Worm (Caenorhabditis elegans) whole organism, late embryonic: Measurements from ENCODE around the gene F09F9.1.
A peak's percentile ranks its signal among the peaks of the same experiment; 100 is the strongest.

Experiments
- C08G9.2 ChIP-seq: sonication (generic microtip); optimal IDR thresholded peaks from 2 replicates; lab custom pipeline; 2016; ENCODE audit warnings: mild to moderate bottlenecking, missing genetic modification characterization, moderate library complexity, missing compliant biosample characterization
- C38D4.7 ChIP-seq: fragments of 200-800 bp; sonication (Bioruptor generic); optimal IDR thresholded peaks from 2 replicates; lab custom pipeline; 2018; ENCODE audit warnings: mild to moderate bottlenecking, missing genetic modification characterization, moderate library complexity, missing compliant biosample characterization
- Y22D7AL.16 ChIP-seq: sonication (generic microtip); optimal IDR thresholded peaks from 2 replicates; lab custom pipeline; 2016; ENCODE audit warnings: missing genetic modification characterization, missing compliant biosample characterization
- ahr-1 ChIP-seq: sonication (generic microtip); optimal IDR thresholded peaks from 2 replicates; lab custom pipeline; 2016; ENCODE audit warnings: missing genetic modification characterization, missing compliant biosample characterization
- ceh-18 ChIP-seq: sonication (generic microtip); optimal IDR thresholded peaks from 2 replicates; lab custom pipeline; 2016; ENCODE audit warnings: missing genetic modification characterization, missing compliant biosample characterization
- ceh-19 ChIP-seq: fragments of 200-800 bp; sonication (Bioruptor generic); optimal IDR thresholded peaks from 2 replicates; lab custom pipeline; 2018; ENCODE audit warnings: mild to moderate bottlenecking, missing genetic modification characterization, missing compliant biosample characterization
- ceh-22 ChIP-seq: sonication (generic microtip); optimal IDR thresholded peaks from 2 replicates; lab custom pipeline; 2017; ENCODE audit warnings: missing biosample characterization, missing genetic modification characterization
- ceh-31 ChIP-seq: sonication (generic microtip); optimal IDR thresholded peaks from 2 replicates; lab custom pipeline; 2016; ENCODE audit warnings: missing genetic modification characterization, missing compliant biosample characterization
- ceh-45 ChIP-seq: fragments of 200-800 bp; sonication (Bioruptor generic); IDR thresholded peaks from 2 replicates; pipeline ENCODE4 v1.3.6; 2022; ENCODE audit warnings: missing genetic modification reagents, missing genetic modification characterization, missing compliant biosample characterization
- ceh-6 ChIP-seq: fragments of 200-800 bp; sonication (Bioruptor generic); optimal IDR thresholded peaks from 2 replicates; lab custom pipeline; 2018; ENCODE audit warnings: mild to moderate bottlenecking, missing genetic modification characterization, missing compliant biosample characterization
- dve-1 ChIP-seq: sonication (generic microtip); optimal IDR thresholded peaks from 2 replicates; lab custom pipeline; 2017; ENCODE audit warnings: antibody characterized with exemption, mild to moderate bottlenecking, missing genetic modification characterization, missing compliant biosample characterization
- elt-2 ChIP-seq: sonication (generic microtip); optimal IDR thresholded peaks from 2 replicates; lab custom pipeline; 2016; ENCODE audit warnings: missing genetic modification reagents, missing genetic modification characterization, missing compliant biosample characterization
- elt-4 ChIP-seq: sonication (generic microtip); optimal IDR thresholded peaks from 2 replicates; lab custom pipeline; 2016; ENCODE audit warnings: missing genetic modification characterization, missing compliant biosample characterization
- fax-1 ChIP-seq: sonication (generic microtip); optimal IDR thresholded peaks from 2 replicates; lab custom pipeline; 2016; ENCODE audit warnings: missing genotype, missing genetic modification characterization, missing compliant biosample characterization
- gmeb-2 ChIP-seq: sonication (generic microtip); optimal IDR thresholded peaks from 2 replicates; lab custom pipeline; 2016; ENCODE audit warnings: missing genetic modification characterization, inconsistent platforms, missing compliant biosample characterization
- hlh-30 ChIP-seq: sonication (generic microtip); optimal IDR thresholded peaks from 2 replicates; lab custom pipeline; 2017; ENCODE audit warnings: antibody characterized with exemption, missing genetic modification characterization, missing compliant biosample characterization; ENCODE audit not compliant: insufficient read depth
- hlh-6 ChIP-seq: sonication (generic microtip); optimal IDR thresholded peaks from 2 replicates; lab custom pipeline; 2016; ENCODE audit warnings: missing genotype, missing genetic modification characterization, missing compliant biosample characterization
- lim-6 ChIP-seq: sonication (generic microtip); optimal IDR thresholded peaks from 2 replicates; lab custom pipeline; 2016; ENCODE audit warnings: missing genetic modification characterization, missing compliant biosample characterization
- mec-3 ChIP-seq: sonication (generic microtip); optimal IDR thresholded peaks from 2 replicates; lab custom pipeline; 2016; ENCODE audit warnings: borderline replicate concordance, missing genetic modification characterization, missing compliant biosample characterization
- nfya-1 ChIP-seq: sonication (generic microtip); optimal IDR thresholded peaks from 2 replicates; lab custom pipeline; 2017; ENCODE audit warnings: missing genetic modification characterization, mild to moderate bottlenecking, missing compliant biosample characterization, antibody characterized with exemption, moderate library complexity
- nhr-232 ChIP-seq: sonication (generic microtip); optimal IDR thresholded peaks from 2 replicates; lab custom pipeline; 2016; ENCODE audit warnings: missing genetic modification characterization, missing compliant biosample characterization
- pag-3 ChIP-seq: sonication (generic microtip); optimal IDR thresholded peaks from 2 replicates; lab custom pipeline; 2016; ENCODE audit warnings: missing compliant biosample characterization, missing genetic modification characterization, borderline replicate concordance
- pha-2 ChIP-seq: sonication (generic microtip); optimal IDR thresholded peaks from 2 replicates; lab custom pipeline; 2017; ENCODE audit warnings: mild to moderate bottlenecking, missing genetic modification characterization, missing compliant biosample characterization
- pha-4 ChIP-seq: fragments of 150-350 bp; optimal IDR thresholded peaks from 2 replicates; lab custom pipeline; 2018; ENCODE audit warnings: missing biosample characterization, missing genetic modification reagents, missing genetic modification characterization
- pqm-1 ChIP-seq: sonication (generic microtip); optimal IDR thresholded peaks from 2 replicates; lab custom pipeline; 2016; ENCODE audit warnings: missing genetic modification characterization, missing compliant biosample characterization
- pros-1 ChIP-seq: fragments of 150-350 bp; optimal IDR thresholded peaks from 2 replicates; lab custom pipeline; 2014; ENCODE audit warnings: missing biosample characterization, missing genetic modification reagents, missing genetic modification characterization
- ref-2 ChIP-seq: sonication (generic microtip); optimal IDR thresholded peaks from 2 replicates; lab custom pipeline; 2016; ENCODE audit warnings: missing genetic modification characterization, missing compliant biosample characterization
- rnt-1 ChIP-seq: sonication (generic microtip); optimal IDR thresholded peaks from 2 replicates; lab custom pipeline; 2016; ENCODE audit warnings: missing genetic modification characterization, missing compliant biosample characterization
- sdc-2 ChIP-seq: sonication (generic microtip); optimal IDR thresholded peaks from 2 replicates; lab custom pipeline; 2016; ENCODE audit warnings: missing genotype, missing genetic modification characterization, missing compliant biosample characterization
- sox-4 ChIP-seq: sonication (generic microtip); optimal IDR thresholded peaks from 2 replicates; lab custom pipeline; 2017; ENCODE audit warnings: mild to moderate bottlenecking, missing genetic modification characterization, inconsistent platforms, missing compliant biosample characterization
- syd-9 ChIP-seq: sonication (generic microtip); optimal IDR thresholded peaks from 2 replicates; lab custom pipeline; 2016; ENCODE audit warnings: mild to moderate bottlenecking, missing genetic modification characterization, moderate library complexity, missing compliant biosample characterization
- tbx-2 ChIP-seq: sonication (generic microtip); optimal IDR thresholded peaks from 2 replicates; lab custom pipeline; 2016; ENCODE audit warnings: missing genetic modification characterization, missing compliant biosample characterization
- unc-42 ChIP-seq: sonication (generic microtip); optimal IDR thresholded peaks from 2 replicates; lab custom pipeline; 2016; ENCODE audit warnings: missing genotype, missing genetic modification characterization, missing compliant biosample characterization
- unc-55 ChIP-seq: sonication (generic microtip); optimal IDR thresholded peaks from 2 replicates; lab custom pipeline; 2017; ENCODE audit warnings: missing biosample characterization, missing genetic modification reagents, missing genetic modification characterization
- zip-5 ChIP-seq: sonication (generic microtip); optimal IDR thresholded peaks from 2 replicates; lab custom pipeline; 2016; ENCODE audit warnings: missing genetic modification characterization, missing compliant biosample characterization

F09F9.1 gene

ce11 chrX:4139593-4140565, 24.8 kb downstream of the F09F9.1 start, which contains the start of gene ZK470.4:
ZK470.4 (minus strand) TSS chrX:4139767.
- TF ChIP-seq dve-1 (no peak), ceh-22 (no peak), sdc-2 (no peak), syd-9 (tag; lab: Kevin White, UChicago) (no peak)

DNA sequence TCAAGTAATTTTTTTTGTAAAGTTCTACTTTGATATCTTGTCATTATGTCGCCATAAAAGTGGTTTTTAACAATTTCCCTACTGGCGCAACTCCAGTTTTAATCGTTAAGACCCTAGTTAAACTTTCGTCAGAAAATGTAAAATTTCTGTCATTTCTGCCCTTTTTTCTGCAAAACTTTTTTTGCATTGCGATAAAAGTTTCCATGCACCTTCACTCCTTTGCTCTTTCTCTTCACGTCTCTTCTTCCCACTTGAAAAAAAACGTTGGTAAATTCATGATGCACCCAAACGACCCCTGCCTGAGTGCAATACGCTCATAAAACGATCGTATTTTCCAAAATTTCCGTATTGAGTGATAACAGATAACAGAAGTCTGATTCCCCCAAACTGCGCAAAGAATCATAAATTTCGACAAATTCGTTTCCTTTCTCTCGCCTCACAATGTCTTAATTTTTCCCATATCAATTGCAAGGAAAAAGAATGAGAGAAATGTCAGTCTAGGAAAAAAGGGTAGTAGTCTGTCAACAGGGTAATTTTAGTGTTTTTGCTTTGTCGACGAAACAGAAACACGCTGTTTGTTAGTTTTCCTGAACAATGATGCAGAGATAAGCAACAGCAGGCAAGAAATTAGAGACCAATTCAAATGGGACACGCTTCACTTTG, 25.8 kb downstream of the F09F9.1 start:
- TF ChIP-seq ceh-18 (tag; lab: Kevin White, UChicago) (no peak), sox-4 (tag; lab: Kevin White, UChicago) (no peak), rnt-1 (tag; lab: Kevin White, UChicago) (no peak), ceh-19 (GFP tag; lab: Kevin White, UChicago) (no peak), elt-4 (no peak), fax-1 (tag; lab: Kevin White, UChicago) (no peak), pag-3 (tag; lab: Kevin White, UChicago) (no peak), ahr-1 (tag; lab: Kevin White, UChicago) (no peak), ceh-45 (GFP tag; lab: Robert Waterston, UW) (no peak), hlh-6 (tag; lab: Kevin White, UChicago) (no peak), ceh-6 (GFP tag; lab: Kevin White, UChicago) (no peak), ceh-31 (no peak), sdc-2 (no peak)

- TF ChIP-seq hlh-6 (tag; lab: Kevin White, UChicago) = no peak
- no peak for TF ChIP-seq pqm-1 (tag; lab: Kevin White, UChicago)
- no peak for TF ChIP-seq Y22D7AL.16 (tag; lab: Kevin White, UChicago)
- TF ChIP-seq pha-4 = no peak
- no peak for TF ChIP-seq nfya-1 (tag; lab: Kevin White, UChicago)
- no peak for TF ChIP-seq ref-2 (tag; lab: Kevin White, UChicago)
- TF ChIP-seq unc-55 (GFP tag; lab: Kevin White, UChicago) = peak; percentile 74
- peak; percentile 74 for TF ChIP-seq ceh-18 (tag; lab: Kevin White, UChicago)
- no peak for TF ChIP-seq elt-4
- no peak for TF ChIP-seq C08G9.2 (tag; lab: Kevin White, UChicago)
- TF ChIP-seq tbx-2 (tag; lab: Kevin White, UChicago) = no peak
- no peak for TF ChIP-seq gmeb-2
- no peak for TF ChIP-seq elt-2 (tag; lab: Kevin White, UChicago)
- TF ChIP-seq mec-3 (tag; lab: Kevin White, UChicago) = no peak
- TF ChIP-seq sdc-2 = no peak
- no peak for TF ChIP-seq lim-6 (tag; lab: Kevin White, UChicago)
- peak; percentile 76 for TF ChIP-seq hlh-30 (tag; lab: Kevin White, UChicago)
- TF ChIP-seq zip-5 (tag; lab: Kevin White, UChicago) = no peak
- TF ChIP-seq C38D4.7 (GFP tag; lab: Kevin White, UChicago) = no peak
- no peak for TF ChIP-seq pha-2
- TF ChIP-seq pros-1 (tag; lab: Kevin White, UChicago) = no peak
- TF ChIP-seq unc-42 (tag; lab: Kevin White, UChicago) = no peak
- TF ChIP-seq nhr-232 = no peak
Observed at ce11 chrX:4142202-4142601, 27.1 kb downstream of the F09F9.1 start.
